Fruit fly (Drosophila melanogaster) whole organism, embryonic: ENCODE results near the gene Mo25.

ENCODE experiments used
- Abd-B ChIP-seq: fragments of 200-800 bp; sonication (Bioruptor generic); optimal IDR thresholded peaks from 2 replicates; lab custom pipeline; 2018; ENCODE audit warnings: missing biosample characterization, mild to moderate bottlenecking, missing genetic modification characterization, moderate library complexity
- Adf1 ChIP-seq: fragments of 200-800 bp; sonication (Bioruptor generic); IDR thresholded peaks from 2 replicates; pipeline ENCODE4 v1.3.6; 2022; ENCODE audit warnings: missing biosample characterization, missing genetic modification characterization
- Antp ChIP-seq: fragments of 200-800 bp; sonication (Bioruptor generic); optimal IDR thresholded peaks from 3 replicates; lab custom pipeline; 2016; ENCODE audit warnings: missing biosample characterization, missing genetic modification characterization
- Awh ChIP-seq: fragments of 200-800 bp; sonication (Bioruptor generic); IDR thresholded peaks from 2 replicates; pipeline ENCODE4, ENCODE4 v1.3.6; 2022; ENCODE audit warnings: missing biosample characterization, missing genetic modification characterization
- Bdp1 ChIP-seq: fragments of 200-800 bp; sonication (Bioruptor generic); optimal IDR thresholded peaks from 3 replicates; lab custom pipeline; 2016; ENCODE audit warnings: missing biosample characterization, missing genetic modification characterization
- CG10366 ChIP-seq: fragments of 200-800 bp; sonication (Bioruptor generic); IDR thresholded peaks from 2 replicates; pipeline ENCODE4 v1.3.6; 2022; ENCODE audit warnings: missing biosample characterization, missing genetic modification characterization
- CG10565 ChIP-seq: fragments of 200-800 bp; sonication (Bioruptor generic); optimal IDR thresholded peaks from 3 replicates; lab custom pipeline; 2016; ENCODE audit warnings: missing biosample characterization, mild to moderate bottlenecking, missing genetic modification characterization
- CG11456 ChIP-seq: fragments of 200-800 bp; sonication (Bioruptor generic); IDR thresholded peaks from 3 replicates; pipeline ENCODE4 v1.3.6; 2022; ENCODE audit warnings: missing biosample characterization, missing genetic modification characterization
- CG12155 ChIP-seq: fragments of 200-800 bp; sonication (Bioruptor generic); optimal IDR thresholded peaks from 3 replicates; lab custom pipeline; 2016; ENCODE audit warnings: missing biosample characterization, missing genetic modification characterization
- CG13424 ChIP-seq: fragments of 200-800 bp; sonication (Bioruptor generic); optimal IDR thresholded peaks from 2 replicates; lab custom pipeline; 2019; ENCODE audit warnings: missing biosample characterization, mild to moderate bottlenecking, missing genetic modification characterization, moderate library complexity
- CG14441 ChIP-seq: fragments of 200-800 bp; sonication (Bioruptor generic); IDR thresholded peaks from 2 replicates; pipeline ENCODE4 v1.3.6; 2022; ENCODE audit warnings: missing biosample characterization, missing genetic modification characterization
- CG15696 ChIP-seq: fragments of 200-800 bp; sonication (Bioruptor generic); optimal IDR thresholded peaks from 2 replicates; lab custom pipeline; 2019; ENCODE audit warnings: missing biosample characterization, mild to moderate bottlenecking, missing genetic modification characterization, moderate library complexity
- CG16863 ChIP-seq: fragments of 200-800 bp; sonication (Bioruptor generic); optimal IDR thresholded peaks from 3 replicates; lab custom pipeline; 2016; ENCODE audit warnings: missing biosample characterization, missing genetic modification characterization
- CG17912 ChIP-seq: fragments of 200-800 bp; sonication (Bioruptor generic); optimal IDR thresholded peaks from 2 replicates; lab custom pipeline; 2018; ENCODE audit warnings: missing biosample characterization, mild to moderate bottlenecking, missing genetic modification characterization
- CG2199 ChIP-seq: fragments of 200-800 bp; sonication (Bioruptor generic); IDR thresholded peaks from 3 replicates; pipeline ENCODE4 v1.3.6; 2022; ENCODE audit warnings: missing biosample characterization, missing genetic modification characterization
- CG32532 ChIP-seq: fragments of 200-800 bp; sonication (Bioruptor generic); IDR thresholded peaks from 2 replicates; pipeline ENCODE4 v1.3.6; 2022; ENCODE audit warnings: missing biosample characterization, missing genetic modification characterization
- CG3407 ChIP-seq: fragments of 200-800 bp; sonication (Bioruptor generic); optimal IDR thresholded peaks from 2 replicates; lab custom pipeline; 2018; ENCODE audit warnings: missing biosample characterization, mild to moderate bottlenecking, missing genetic modification characterization
- CG4282 ChIP-seq: fragments of 200-800 bp; sonication (Bioruptor generic); optimal IDR thresholded peaks from 2 replicates; lab custom pipeline; 2016; ENCODE audit warnings: missing biosample characterization, missing genetic modification characterization
- CG4360 ChIP-seq: fragments of 200-800 bp; sonication (Bioruptor generic); IDR thresholded peaks from 2 replicates; pipeline ENCODE4 v1.3.6; 2022; ENCODE audit warnings: missing biosample characterization, missing genetic modification characterization
- CG4424 ChIP-seq: fragments of 200-800 bp; sonication (Bioruptor generic); optimal IDR thresholded peaks from 3 replicates; lab custom pipeline; 2016; ENCODE audit warnings: missing biosample characterization, missing genetic modification characterization
- CG4617 ChIP-seq: fragments of 200-800 bp; sonication (Bioruptor generic); optimal IDR thresholded peaks from 3 replicates; lab custom pipeline; 2016; ENCODE audit warnings: missing biosample characterization, missing genetic modification characterization, borderline replicate concordance
- CG6175 ChIP-seq: fragments of 200-800 bp; sonication (Bioruptor generic); IDR thresholded peaks from 3 replicates; pipeline ENCODE4 v1.3.6; 2022; ENCODE audit warnings: missing biosample characterization, missing genetic modification characterization
- CG6765 ChIP-seq: fragments of 200-800 bp; sonication (Bioruptor generic); optimal IDR thresholded peaks from 3 replicates; lab custom pipeline; 2017; ENCODE audit warnings: missing biosample characterization, mild to moderate bottlenecking, missing genetic modification characterization
- CG7963 ChIP-seq: fragments of 200-800 bp; sonication (Bioruptor generic); IDR thresholded peaks from 3 replicates; pipeline ENCODE4 v1.3.6; 2022; ENCODE audit warnings: missing biosample characterization, missing genetic modification characterization; ENCODE audit not compliant: partially characterized antibody
- D19B ChIP-seq: fragments of 200-800 bp; sonication (Bioruptor generic); optimal IDR thresholded peaks from 2 replicates; lab custom pipeline; 2017; ENCODE audit warnings: missing biosample characterization, mild to moderate bottlenecking, missing genetic modification characterization
- Dref ChIP-seq: fragments of 200-800 bp; sonication (Bioruptor generic); IDR thresholded peaks from 2 replicates; pipeline ENCODE4 v1.3.6; 2022; ENCODE audit warnings: missing biosample characterization, missing genetic modification characterization
- Ets97D ChIP-seq: fragments of 200-800 bp; sonication (Bioruptor generic); optimal IDR thresholded peaks from 3 replicates; lab custom pipeline; 2016; ENCODE audit warnings: missing biosample characterization, missing genetic modification characterization
- GATAe ChIP-seq: fragments of 200-800 bp; sonication (Bioruptor generic); conservative IDR thresholded peaks from 2 replicates; pipeline ENCODE4 v1.3.6; 2022; ENCODE audit warnings: missing biosample characterization, missing genetic modification characterization
- Gsc ChIP-seq: fragments of 200-800 bp; sonication (Bioruptor generic); IDR thresholded peaks from 2 replicates; pipeline ENCODE4 v1.3.6; 2022; ENCODE audit warnings: missing biosample characterization, missing genetic modification characterization
- Hmx ChIP-seq: fragments of 200-800 bp; sonication (Bioruptor generic); optimal IDR thresholded peaks from 2 replicates; lab custom pipeline; 2016; ENCODE audit warnings: missing biosample characterization, missing genetic modification characterization
- MESR4 ChIP-seq: fragments of 200-800 bp; sonication (Bioruptor generic); optimal IDR thresholded peaks from 2 replicates; lab custom pipeline; 2018; ENCODE audit warnings: missing biosample characterization, mild to moderate bottlenecking, missing genetic modification characterization, moderate library complexity
- MTF-1 ChIP-seq: fragments of 200-800 bp; sonication (Bioruptor generic); optimal IDR thresholded peaks from 2 replicates; lab custom pipeline; 2018; ENCODE audit warnings: missing biosample characterization, mild to moderate bottlenecking, missing genetic modification characterization, borderline replicate concordance
- NFAT ChIP-seq: fragments of 200-800 bp; sonication (Bioruptor generic); IDR thresholded peaks from 2 replicates; pipeline ENCODE4 v1.3.6; 2022; ENCODE audit warnings: missing biosample characterization, missing genetic modification characterization
- NK7.1 ChIP-seq: fragments of 200-800 bp; sonication (Bioruptor generic); optimal IDR thresholded peaks from 3 replicates; lab custom pipeline; 2016; ENCODE audit warnings: missing biosample characterization, missing genetic modification characterization
- Oaz ChIP-seq: fragments of 200-800 bp; sonication (Bioruptor generic); IDR thresholded peaks from 2 replicates; pipeline ENCODE4 v1.3.6; 2022; ENCODE audit warnings: missing biosample characterization, missing genetic modification characterization
- Stat92E ChIP-seq, 3 experiments: fragments of >200 bp in 2 of 3; fragments of 200-800 bp in 1 of 3; sonication (Bioruptor generic) in 1 of 3; optimal IDR thresholded peaks; 2 replicates each; lab custom pipeline; 2017 to 2019; ENCODE audit warnings: missing biosample characterization in 3 of 3, missing genetic modification characterization in 3 of 3, mild to moderate bottlenecking in 1 of 3, moderate library complexity in 1 of 3
- Usf ChIP-seq: fragments of 200-800 bp; sonication (Bioruptor generic); optimal IDR thresholded peaks from 2 replicates; lab custom pipeline; 2017; ENCODE audit warnings: missing genotype, missing biosample characterization, missing genetic modification characterization
- dm ChIP-seq: fragments of 200-800 bp; sonication (Bioruptor generic); optimal IDR thresholded peaks from 3 replicates; lab custom pipeline; 2016; ENCODE audit warnings: missing biosample characterization, missing genetic modification characterization
- dmrt11E ChIP-seq: fragments of 200-800 bp; sonication (Bioruptor generic); optimal IDR thresholded peaks from 3 replicates; lab custom pipeline; 2018; ENCODE audit warnings: missing biosample characterization, mild to moderate bottlenecking, missing genetic modification characterization, moderate library complexity
- exex ChIP-seq: fragments of 200-800 bp; sonication (Bioruptor generic); optimal IDR thresholded peaks from 4 replicates; lab custom pipeline; 2018; ENCODE audit warnings: missing biosample characterization, mild to moderate bottlenecking, missing genetic modification characterization, moderate library complexity
- gro ChIP-seq: fragments of 200-800 bp; sonication (Bioruptor generic); optimal IDR thresholded peaks from 2 replicates; lab custom pipeline; 2016; ENCODE audit warnings: missing biosample characterization, missing genetic modification characterization
- jigr1 ChIP-seq: fragments of 200-800 bp; sonication (Bioruptor generic); IDR thresholded peaks from 3 replicates; pipeline ENCODE4 v1.3.6; 2022; ENCODE audit warnings: missing biosample characterization, missing genetic modification characterization
- odd ChIP-seq: fragments of 200-800 bp; sonication (Bioruptor generic); optimal IDR thresholded peaks from 2 replicates; lab custom pipeline; 2017; ENCODE audit warnings: missing biosample characterization, mild to moderate bottlenecking, missing genetic modification characterization
- ro ChIP-seq: fragments of 200-800 bp; sonication (Bioruptor generic); IDR thresholded peaks from 2 replicates; pipeline ENCODE4 v1.3.6; 2022; ENCODE audit warnings: missing biosample characterization, missing genetic modification characterization
- run ChIP-seq: fragments of 200-800 bp; sonication (Bioruptor generic); optimal IDR thresholded peaks from 3 replicates; lab custom pipeline; 2018; ENCODE audit warnings: missing biosample characterization, mild to moderate bottlenecking, missing genetic modification characterization
- sens-2 ChIP-seq: fragments of 200-800 bp; sonication (Bioruptor generic); IDR thresholded peaks from 2 replicates; pipeline ENCODE4 v1.3.6; 2022; ENCODE audit warnings: missing biosample characterization, missing genetic modification characterization
- shn ChIP-seq: fragments of 200-800 bp; sonication (Bioruptor generic); optimal IDR thresholded peaks from 3 replicates; lab custom pipeline; 2016; ENCODE audit warnings: missing biosample characterization, missing genetic modification characterization
- sna ChIP-seq: fragments of 200-800 bp; sonication (Bioruptor generic); IDR thresholded peaks from 2 replicates; pipeline ENCODE4 v1.3.6; 2022; ENCODE audit warnings: missing biosample characterization, missing genetic modification characterization; ENCODE audit not compliant: partially characterized antibody
- sr ChIP-seq: fragments of 200-800 bp; sonication (Bioruptor generic); IDR thresholded peaks from 3 replicates; pipeline ENCODE4 v1.3.6; 2022; ENCODE audit warnings: missing biosample characterization, missing genetic modification characterization
- tin ChIP-seq: fragments of 200-800 bp; sonication (Bioruptor generic); optimal IDR thresholded peaks from 3 replicates; lab custom pipeline; 2016; ENCODE audit warnings: missing biosample characterization, missing genetic modification characterization
- tup ChIP-seq: fragments of 200-800 bp; sonication (Bioruptor generic); optimal IDR thresholded peaks from 2 replicates; lab custom pipeline; 2016; ENCODE audit warnings: missing biosample characterization, mild to moderate bottlenecking, missing genetic modification characterization, moderate library complexity

Gene Mo25

dm6 chr3L:16609120-16609519 is 6.2 kb downstream of the Mo25 start, which contains the start of gene CG4098 (continued):
- no peak for TF ChIP-seq CG4424 (GFP tag; lab: Kevin White, UChicago)
- TF ChIP-seq gro, result peak; percentile 62
- peak; percentile 27; the same call in 1 of the 2 replicates for TF ChIP-seq Adf1 (GFP tag; lab: Robert Waterston, UW)
- peak; percentile 46 for TF ChIP-seq Bdp1 (GFP tag; lab: Kevin White, UChicago)
- TF ChIP-seq ro (GFP tag; lab: Robert Waterston, UW), result no peak
- TF ChIP-seq shn, result peak; percentile 53
- TF ChIP-seq Ets97D, result peak; percentile 47
- TF ChIP-seq Abd-B, result peak; percentile 5
- peak; percentile 33 for TF ChIP-seq CG4282
- TF ChIP-seq Hmx (GFP tag; lab: Kevin White, UChicago), result no peak
- TF ChIP-seq CG6765 (GFP tag; lab: Kevin White, UChicago), result no peak
- peak; percentile 81 for TF ChIP-seq CG32532 (GFP tag; lab: Robert Waterston, UW)
- no peak for TF ChIP-seq NK7.1 (GFP tag; lab: Kevin White, UChicago)
- TF ChIP-seq NFAT, result peak; percentile 78
- TF ChIP-seq Awh (GFP tag; lab: Robert Waterston, UW), result peak; percentile 39; the same call in 1 of the 2 replicates
- TF ChIP-seq CG4360 (GFP tag; lab: Robert Waterston, UW), result no peak
- no peak for TF ChIP-seq CG10565 (GFP tag; lab: Kevin White, UChicago)
- 0 out of 3 replicates have a peak, but pooled peaks have one; percentile 30 for TF ChIP-seq CG6175
- TF ChIP-seq CG2199, result peak; percentile 77; the same call in 2 of the 3 replicates
- no peak for TF ChIP-seq CG15696
- peak; percentile 33 for TF ChIP-seq MESR4 (GFP tag; lab: Kevin White, UChicago)
- no peak for TF ChIP-seq exex
- TF ChIP-seq CG14441 (GFP tag; lab: Robert Waterston, UW), result peak; percentile 69
- peak; percentile 24 for TF ChIP-seq MTF-1 (GFP tag; lab: Kevin White, UChicago)
- TF ChIP-seq CG17912 (GFP tag; lab: Kevin White, UChicago), result peak; percentile 21
- TF ChIP-seq CG4617 (GFP tag; lab: Kevin White, UChicago), result peak; percentile 71
- TF ChIP-seq sr (GFP tag; lab: Robert Waterston, UW), result 0 out of 3 replicates have a peak, but pooled peaks have one; percentile 27
- TF ChIP-seq run, result no peak
- no peak for TF ChIP-seq dmrt11E (tag; lab: Kevin White, UChicago)
- peak; percentile 63 for TF ChIP-seq tin (GFP tag; lab: Kevin White, UChicago)
- no peak for TF ChIP-seq Oaz (GFP tag; lab: Robert Waterston, UW)
- TF ChIP-seq Gsc (GFP tag; lab: Robert Waterston, UW), result no peak
- TF ChIP-seq Stat92E (GFP tag; optimal IDR thresholded peaks at IDR 0.05; lab: Kevin White, UChicago), result no peak
- TF ChIP-seq tup, result no peak
- TF ChIP-seq CG12155 (GFP tag; lab: Kevin White, UChicago), result peak; percentile 58
- TF ChIP-seq sna (GFP tag; lab: Robert Waterston, UW), result no peak
- peak; percentile 11 for TF ChIP-seq dm (GFP tag; lab: Kevin White, UChicago)
- peak; percentile 85; the same call in 2 of the 3 replicates for TF ChIP-seq CG11456 (GFP tag; lab: Robert Waterston, UW)
- TF ChIP-seq CG3407 (GFP tag; lab: Kevin White, UChicago), result no peak
- peak; percentile 53 for TF ChIP-seq Dref
- peak; percentile 59 for TF ChIP-seq CG13424 (tag; lab: Kevin White, UChicago)
- peak; percentile 76 for TF ChIP-seq CG10366 (GFP tag; lab: Robert Waterston, UW)
- TF ChIP-seq Usf (GFP tag; lab: Kevin White, UChicago), result no peak
- peak; percentile 83 for TF ChIP-seq Antp
- TF ChIP-seq CG7963, result no peak
- peak; percentile 35 for TF ChIP-seq CG16863 (GFP tag; lab: Kevin White, UChicago)
- TF ChIP-seq jigr1 (GFP tag; lab: Robert Waterston, UW), result no peak
- no peak for TF ChIP-seq odd (GFP tag; lab: Kevin White, UChicago)
- no peak for TF ChIP-seq GATAe
- TF ChIP-seq sens-2, result no peak
- TF ChIP-seq D19B (GFP tag; lab: Kevin White, UChicago), result no peak
